Worm (Caenorhabditis elegans) whole organism, L3 larva: ENCODE results near the gene ZC204.13.
A peak's percentile ranks its signal among the peaks of the same experiment; 100 is the strongest.

Source experiments
- ZK546.5 ChIP-seq: sonication (generic microtip); optimal IDR thresholded peaks from 2 replicates; lab custom pipeline; 2017; ENCODE audit warnings: missing biosample characterization, missing genetic modification characterization
- aly-2 ChIP-seq: fragments of 150-350 bp; optimal IDR thresholded peaks from 2 replicates; lab custom pipeline; 2014; ENCODE audit warnings: missing biosample characterization, missing genetic modification characterization
- ama-1 ChIP-seq: fragments of 150-350 bp; optimal IDR thresholded peaks from 2 replicates; lab custom pipeline; 2018
- ceh-16 ChIP-seq: sonication (generic microtip); optimal IDR thresholded peaks from 2 replicates; lab custom pipeline; 2017; ENCODE audit warnings: missing biosample characterization, missing genetic modification characterization
- ceh-28 ChIP-seq: fragments of 150-350 bp; optimal IDR thresholded peaks from 2 replicates; lab custom pipeline; 2014; ENCODE audit warnings: missing biosample characterization, missing genetic modification reagents, missing genetic modification characterization
- ceh-82 ChIP-seq: fragments of 150-350 bp; optimal IDR thresholded peaks from 2 replicates; lab custom pipeline; 2014; ENCODE audit warnings: missing biosample characterization, missing genetic modification characterization
- ceh-9 ChIP-seq: sonication (generic microtip); optimal IDR thresholded peaks from 2 replicates; lab custom pipeline; 2018; ENCODE audit warnings: missing biosample characterization, missing genetic modification characterization
- egl-27 ChIP-seq: sonication (generic microtip); optimal IDR thresholded peaks from 4 replicates; lab custom pipeline; 2017; ENCODE audit warnings: missing biosample characterization, missing genetic modification reagents, missing genetic modification characterization
- elt-1 ChIP-seq: fragments of 150-350 bp; optimal IDR thresholded peaks from 2 replicates; lab custom pipeline; 2014; ENCODE audit warnings: missing biosample characterization, missing genetic modification characterization
- elt-2 ChIP-seq: sonication (generic microtip); optimal IDR thresholded peaks from 2 replicates; lab custom pipeline; 2016; ENCODE audit warnings: missing genetic modification reagents, mild to moderate bottlenecking, missing genetic modification characterization, missing compliant biosample characterization
- elt-3 ChIP-seq, 3 experiments: fragments of 150-350 bp in 1 of 3; sonication (generic microtip) in 2 of 3; optimal IDR thresholded peaks; 2 replicates in 2 of 3; 4 replicates in 1 of 3; lab custom pipeline; 2014 to 2017; ENCODE audit warnings: missing biosample characterization in 3 of 3, missing genetic modification characterization in 3 of 3
- fkh-10 ChIP-seq: sonication (generic microtip); optimal IDR thresholded peaks from 2 replicates; lab custom pipeline; 2017; ENCODE audit warnings: missing biosample characterization, missing genetic modification reagents, missing genetic modification characterization
- fkh-2 ChIP-seq: fragments of 150-350 bp; optimal IDR thresholded peaks from 2 replicates; lab custom pipeline; 2014; ENCODE audit warnings: missing biosample characterization, missing genetic modification reagents, missing genetic modification characterization
- hmg-11 ChIP-seq: sonication (generic microtip); optimal IDR thresholded peaks from 2 replicates; lab custom pipeline; 2016; ENCODE audit warnings: missing genetic modification characterization, missing compliant biosample characterization
- lin-15B ChIP-seq: fragments of 150-350 bp; optimal IDR thresholded peaks from 2 replicates; lab custom pipeline; 2014; ENCODE audit warnings: missing biosample characterization, missing genetic modification characterization
- lin-39 ChIP-seq: fragments of 150-350 bp; optimal IDR thresholded peaks from 2 replicates; lab custom pipeline; 2018; ENCODE audit warnings: missing biosample characterization, missing genetic modification reagents, missing genetic modification characterization
- lsy-12 ChIP-seq: sonication (generic microtip); optimal IDR thresholded peaks from 2 replicates; lab custom pipeline; 2016; ENCODE audit warnings: mild to moderate bottlenecking, missing genetic modification characterization, missing compliant biosample characterization
- mdl-1 ChIP-seq: fragments of 150-350 bp; optimal IDR thresholded peaks from 2 replicates; lab custom pipeline; 2014; ENCODE audit warnings: missing biosample characterization, missing genetic modification characterization
- mml-1 ChIP-seq: fragments of 150-350 bp; sonication (generic microtip); optimal IDR thresholded peaks from 3 replicates; lab custom pipeline; 2014; ENCODE audit warnings: missing biosample characterization, missing genetic modification characterization
- nfya-1 ChIP-seq: sonication (generic microtip); optimal IDR thresholded peaks from 2 replicates; lab custom pipeline; 2017; ENCODE audit warnings: missing genetic modification characterization, mild to moderate bottlenecking, missing compliant biosample characterization, antibody characterized with exemption, moderate library complexity; ENCODE audit not compliant: insufficient read depth
- nhr-11 ChIP-seq: fragments of 150-350 bp; optimal IDR thresholded peaks from 2 replicates; lab custom pipeline; 2014; ENCODE audit warnings: missing biosample characterization, missing genetic modification characterization
- nhr-23 ChIP-seq: fragments of 150-350 bp; optimal IDR thresholded peaks from 2 replicates; lab custom pipeline; 2014; ENCODE audit warnings: missing biosample characterization, missing genetic modification reagents, missing genetic modification characterization
- nhr-237 ChIP-seq: fragments of 150-350 bp; optimal IDR thresholded peaks from 2 replicates; lab custom pipeline; 2014; ENCODE audit warnings: missing biosample characterization, missing genetic modification characterization
- nhr-28 ChIP-seq: fragments of 150-350 bp; optimal IDR thresholded peaks from 2 replicates; lab custom pipeline; 2014; ENCODE audit warnings: missing biosample characterization, missing genetic modification characterization
- nhr-43 ChIP-seq: sonication (generic microtip); optimal IDR thresholded peaks from 2 replicates; lab custom pipeline; 2016; ENCODE audit warnings: mild to moderate bottlenecking, missing genetic modification characterization, missing compliant biosample characterization; ENCODE audit not compliant: poor library complexity, severe bottlenecking
- nhr-67 ChIP-seq: fragments of 150-350 bp; optimal IDR thresholded peaks from 2 replicates; lab custom pipeline; 2014; ENCODE audit warnings: missing biosample characterization, missing genetic modification characterization
- nhr-76 ChIP-seq: fragments of 150-350 bp; sonication (generic microtip); optimal IDR thresholded peaks from 5 replicates; lab custom pipeline; 2014; ENCODE audit warnings: missing biosample characterization, missing genetic modification characterization
- nhr-77 ChIP-seq: fragments of 150-350 bp; optimal IDR thresholded peaks from 2 replicates; lab custom pipeline; 2014; ENCODE audit warnings: missing biosample characterization, missing genetic modification characterization
- pha-4 ChIP-seq: fragments of 150-350 bp; optimal IDR thresholded peaks from 2 replicates; lab custom pipeline; 2014; ENCODE audit warnings: missing biosample characterization, missing genetic modification reagents, missing genetic modification characterization
- pqm-1 ChIP-seq: fragments of 150-350 bp; optimal IDR thresholded peaks from 2 replicates; lab custom pipeline; 2017; ENCODE audit warnings: missing biosample characterization, missing genetic modification characterization, inconsistent platforms
- sea-2 ChIP-seq: fragments of 150-350 bp; sonication (generic microtip); optimal IDR thresholded peaks from 4 replicates; lab custom pipeline; 2014; ENCODE audit warnings: missing biosample characterization, missing genetic modification reagents, missing genetic modification characterization
- skn-1 ChIP-seq: fragments of 150-350 bp; optimal IDR thresholded peaks from 2 replicates; lab custom pipeline; 2014; ENCODE audit warnings: missing biosample characterization, missing genetic modification characterization
- tbx-2 ChIP-seq: sonication (generic microtip); optimal IDR thresholded peaks from 2 replicates; lab custom pipeline; 2016; ENCODE audit warnings: mild to moderate bottlenecking, missing genetic modification characterization, missing compliant biosample characterization
- unc-39 ChIP-seq: sonication (generic microtip); optimal IDR thresholded peaks from 4 replicates; lab custom pipeline; 2017; ENCODE audit warnings: missing biosample characterization, missing genetic modification characterization
- zag-1 ChIP-seq: fragments of 150-350 bp; optimal IDR thresholded peaks from 2 replicates; lab custom pipeline; 2014; ENCODE audit warnings: missing biosample characterization, missing genetic modification characterization
- ztf-11 ChIP-seq: fragments of 150-350 bp; optimal IDR thresholded peaks from 2 replicates; lab custom pipeline; 2014; ENCODE audit warnings: missing biosample characterization, missing genetic modification characterization

ZC204.13 gene

ce11 chrII:1672673-1673072, 11.9 kb upstream of the ZC204.13 start:
- TF ChIP-seq skn-1 (no peak), lsy-12 (no peak), nhr-11 (tag; lab: Kevin White, UChicago) (no peak), nhr-23 (tag; lab: Kevin White, UChicago) (no peak), nhr-67 (no peak), elt-1 (tag; lab: Kevin White, UChicago) (no peak), ceh-28 (no peak), elt-3 (tag; optimal IDR thresholded peaks at IDR 0.05; lab: Kevin White, UChicago) (no peak), mdl-1 (tag; lab: Kevin White, UChicago) (no peak), ceh-16 (no peak), nhr-43 (no peak), zag-1 (tag; lab: Kevin White, UChicago) (no peak), egl-27 (tag; lab: Kevin White, UChicago) (no peak), nhr-76 (tag; lab: Kevin White, UChicago) (no peak), fkh-10 (GFP tag; lab: Kevin White, UChicago) (no peak), lin-15B (tag; lab: Kevin White, UChicago) (no peak), lin-39 (tag; lab: Kevin White, UChicago) (no peak)

ce11 chrII:1670985-1671384, 10.2 kb upstream of the ZC204.13 start:
- TF ChIP-seq fkh-2 (tag; lab: Kevin White, UChicago) (no peak), aly-2 (tag; lab: Kevin White, UChicago) (no peak), elt-1 (tag; lab: Kevin White, UChicago) (no peak), nhr-76 (tag; lab: Kevin White, UChicago) (no peak), unc-39 (tag; lab: Kevin White, UChicago) (no peak)

DNA sequence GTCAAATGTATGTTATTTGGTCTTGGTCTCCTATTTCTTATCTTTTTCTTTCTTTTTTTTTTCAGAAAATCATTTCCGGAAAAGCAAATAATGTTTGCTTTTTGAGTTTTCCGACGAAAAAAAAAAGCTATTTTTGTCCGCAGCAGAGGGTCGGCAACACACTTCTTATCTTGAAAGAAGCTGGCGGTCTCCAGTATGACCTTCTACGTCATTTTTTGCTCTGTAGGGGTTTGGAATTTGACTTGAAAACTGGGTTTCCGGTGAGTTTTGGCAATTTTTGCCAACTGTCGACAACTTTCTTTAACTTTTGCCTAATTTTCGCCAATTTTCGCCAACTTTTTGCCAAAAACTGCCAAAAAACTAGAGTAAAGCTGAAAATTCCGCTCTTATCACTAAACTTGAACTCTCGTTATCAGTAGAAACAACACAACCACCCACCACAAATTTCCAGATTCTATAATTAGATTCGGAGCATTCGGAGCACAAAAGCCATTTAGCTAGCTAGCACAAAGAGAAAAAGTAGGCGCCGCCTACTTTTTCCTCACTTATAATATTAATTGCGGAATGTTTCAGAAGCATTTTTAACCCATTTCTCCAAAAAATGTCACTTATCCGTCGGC, 9.6 kb upstream of the ZC204.13 start, which contains the start of gene nhx-6:
TSS of gene nhx-6 (plus strand) at position 570 of the 620 bp plus-strand sequence.
- TF ChIP-seq pqm-1 (tag; lab: Kevin White, UChicago) (peak; percentile 5), elt-2 (tag; lab: Kevin White, UChicago) (peak; percentile 66), nhr-76 (tag; lab: Kevin White, UChicago) (no peak), hmg-11 (no peak), ceh-16 (no peak)

- TF ChIP-seq fkh-10 (GFP tag; lab: Kevin White, UChicago) = no peak
- no peak for TF ChIP-seq zag-1 (tag; lab: Kevin White, UChicago)
- no peak for TF ChIP-seq lin-39 (tag; lab: Kevin White, UChicago)
- no peak for TF ChIP-seq nhr-237 (tag; lab: Kevin White, UChicago)
- no peak for TF ChIP-seq ZK546.5 (tag; lab: Kevin White, UChicago)
- TF ChIP-seq pha-4 = no peak
- no peak for TF ChIP-seq nhr-28 (tag; lab: Kevin White, UChicago)
- no peak for TF ChIP-seq nhr-77 (tag; lab: Kevin White, UChicago)
- no peak for TF ChIP-seq ama-1 (lab: Kevin White, UChicago)
- no peak for TF ChIP-seq nhr-23 (tag; lab: Kevin White, UChicago)
- TF ChIP-seq nfya-1 (tag; lab: Kevin White, UChicago) = no peak
- TF ChIP-seq lsy-12 = no peak
- no peak for TF ChIP-seq sea-2
- TF ChIP-seq tbx-2 (tag; lab: Kevin White, UChicago) = no peak
- no peak for TF ChIP-seq mdl-1 (tag; lab: Kevin White, UChicago)
- no peak for TF ChIP-seq nhr-43
- TF ChIP-seq, all 47 proteins: peak for 0
Measured at ce11 chrII:1668913-1669312, 8.1 kb upstream of the ZC204.13 start, which contains the start of gene srw-97. srw-97 (minus strand) TSS chrII:1669013.

DNA sequence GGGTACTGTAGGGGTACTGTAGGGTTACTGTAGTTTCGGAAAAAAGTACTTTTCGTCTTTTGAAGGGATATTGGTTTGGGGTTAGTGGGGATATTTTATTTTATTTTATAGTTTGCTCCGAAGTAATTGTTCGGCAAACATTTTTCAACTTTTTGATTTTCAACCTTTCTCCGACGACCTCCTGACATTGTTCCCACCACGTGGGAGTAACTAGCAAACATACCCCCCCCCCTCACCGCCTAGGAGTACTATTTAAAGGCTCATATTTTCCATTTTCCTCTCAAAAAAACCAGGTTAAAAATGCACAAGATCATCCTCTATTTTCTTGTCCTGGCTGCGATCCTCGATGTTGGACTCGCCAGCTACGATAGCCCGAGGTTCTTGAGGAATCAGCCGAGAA, 5.2 kb upstream of the ZC204.13 start, which contains the start of gene srlf-29:
TSS of gene srlf-29 (plus strand) at position 301 of the 400 bp plus-strand sequence.
- TF ChIP-seq skn-1 = no peak
- no peak for TF ChIP-seq nhr-43
- TF ChIP-seq ceh-9 (tag; lab: Kevin White, UChicago) = no peak
- TF ChIP-seq fkh-2 (tag; lab: Kevin White, UChicago) = no peak
- no peak for TF ChIP-seq ZK546.5 (tag; lab: Kevin White, UChicago)
- no peak for TF ChIP-seq ceh-16
- no peak for TF ChIP-seq ceh-28
- no peak for TF ChIP-seq nhr-76 (tag; lab: Kevin White, UChicago)
- TF ChIP-seq ztf-11 (tag; lab: Kevin White, UChicago) = no peak
- TF ChIP-seq nhr-28 (tag; lab: Kevin White, UChicago) = no peak
- TF ChIP-seq pqm-1 (tag; lab: Kevin White, UChicago) = no peak
- no peak for TF ChIP-seq elt-2 (tag; lab: Kevin White, UChicago)
- no peak for TF ChIP-seq ceh-82 (tag; lab: Kevin White, UChicago)
- no peak for TF ChIP-seq elt-1 (tag; lab: Kevin White, UChicago)
- TF ChIP-seq ama-1 (lab: Kevin White, UChicago) = no peak
- TF ChIP-seq unc-39 (tag; lab: Kevin White, UChicago) = no peak
- no peak for TF ChIP-seq aly-2 (tag; lab: Kevin White, UChicago)
- TF ChIP-seq mml-1 (tag; lab: Kevin White, UChicago) = no peak
- TF ChIP-seq lin-15B (tag; lab: Kevin White, UChicago) = no peak
- TF ChIP-seq lsy-12 = no peak
- TF ChIP-seq, all 47 proteins: peak for 0
